Worm (Caenorhabditis elegans): ENCODE data around the gene ifet-1.

- TF ChIP-seq snpc-4 (tag; optimal IDR thresholded peaks at IDR 0.05) = no peak
- no peak for TF ChIP-seq elt-3 (tag; optimal IDR thresholded peaks at IDR 0.05)
- TF ChIP-seq ceh-9 (tag; optimal IDR thresholded peaks at IDR 0.05) = no peak
- TF ChIP-seq nhr-76 (tag; optimal IDR thresholded peaks at IDR 0.05) = no peak
- TF ChIP-seq elt-1 (tag; optimal IDR thresholded peaks at IDR 0.05) = no peak
- TF ChIP-seq mdl-1 (tag; optimal IDR thresholded peaks at IDR 0.05) = no peak
- peak; percentile 34 for TF ChIP-seq ama-1 (optimal IDR thresholded peaks at IDR 0.05)
- TF ChIP-seq pha-4 (tag; optimal IDR thresholded peaks at IDR 0.05) = peak; percentile 84
- TF ChIP-seq pqm-1 (tag; optimal IDR thresholded peaks at IDR 0.05) = peak; percentile 8
- TF ChIP-seq nhr-11 (tag; optimal IDR thresholded peaks at IDR 0.05) = peak; percentile 53
Measured at ce11 chrIII:4504358-4504757, 29.4 kb upstream of the ifet-1 start.
